Worm (Caenorhabditis elegans) whole organism, early embryonic: ENCODE measurements around the gene F18H3.4.

ENCODE experiments used
- B0310.2 ChIP-seq: sonication (generic microtip); optimal IDR thresholded peaks from 2 replicates; lab custom pipeline; 2016; ENCODE audit warnings: mild to moderate bottlenecking, missing genetic modification characterization, missing compliant biosample characterization
- F13C5.2 ChIP-seq: sonication (generic microtip); optimal IDR thresholded peaks from 2 replicates; lab custom pipeline; 2017; ENCODE audit warnings: mild to moderate bottlenecking, missing genetic modification characterization, inconsistent platforms, missing compliant biosample characterization
- aly-1 ChIP-seq: sonication (generic microtip); optimal IDR thresholded peaks from 2 replicates; lab custom pipeline; 2016; ENCODE audit warnings: missing genetic modification characterization, missing compliant biosample characterization
- ama-1 ChIP-seq: fragments of 150-350 bp; optimal IDR thresholded peaks from 2 replicates; lab custom pipeline; 2014
- ceh-13 ChIP-seq: fragments of 200-800 bp; sonication (Bioruptor generic); optimal IDR thresholded peaks from 2 replicates; lab custom pipeline; 2018; ENCODE audit warnings: mild to moderate bottlenecking, missing genetic modification characterization, missing compliant biosample characterization
- ceh-36 ChIP-seq: sonication (generic microtip); optimal IDR thresholded peaks from 2 replicates; lab custom pipeline; 2016; ENCODE audit warnings: missing genetic modification characterization, inconsistent platforms, missing compliant biosample characterization
- ets-7 ChIP-seq: sonication (generic microtip); optimal IDR thresholded peaks from 2 replicates; lab custom pipeline; 2016; ENCODE audit warnings: missing genotype, missing genetic modification characterization, missing compliant biosample characterization
- flt-1 ChIP-seq: fragments of 200-800 bp; sonication (Bioruptor generic); IDR thresholded peaks from 2 replicates; pipeline ENCODE4 v1.3.6; 2022; ENCODE audit warnings: missing genetic modification characterization, missing compliant biosample characterization
- hmbx-1 ChIP-seq: sonication (generic microtip); optimal IDR thresholded peaks from 2 replicates; lab custom pipeline; 2016; ENCODE audit warnings: mild to moderate bottlenecking, missing genetic modification characterization, missing compliant biosample characterization
- hmg-4 ChIP-seq: fragments of 200-800 bp; sonication (Bioruptor generic); optimal IDR thresholded peaks from 2 replicates; lab custom pipeline; 2018; ENCODE audit warnings: mild to moderate bottlenecking, missing genetic modification characterization, missing compliant biosample characterization
- hnd-1 ChIP-seq: sonication (generic microtip); optimal IDR thresholded peaks from 2 replicates; lab custom pipeline; 2016; ENCODE audit warnings: missing genetic modification characterization, missing compliant biosample characterization
- pes-1 ChIP-seq: fragments of 200-800 bp; sonication (Bioruptor generic); IDR thresholded peaks from 2 replicates; pipeline ENCODE4 v1.3.6; 2022; ENCODE audit warnings: missing genetic modification reagents, missing genetic modification characterization, missing compliant biosample characterization
- scrt-1 ChIP-seq: fragments of 200-800 bp; sonication (Bioruptor generic); IDR thresholded peaks from 2 replicates; pipeline ENCODE4 v1.3.6; 2022; ENCODE audit warnings: missing genetic modification characterization, missing compliant biosample characterization
- sea-1 ChIP-seq: fragments of 200-800 bp; sonication (Bioruptor generic); conservative IDR thresholded peaks from 2 replicates; pipeline ENCODE4 v1.3.6; 2022; ENCODE audit warnings: missing genetic modification characterization, missing compliant biosample characterization
- tbx-11 ChIP-seq: fragments of 200-800 bp; sonication (Bioruptor generic); IDR thresholded peaks from 2 replicates; pipeline ENCODE4 v1.3.6; 2022; ENCODE audit warnings: missing genetic modification characterization, missing compliant biosample characterization
- tbx-37 ChIP-seq: fragments of 200-800 bp; sonication (Bioruptor generic); conservative IDR thresholded peaks from 2 replicates; pipeline ENCODE4 v1.3.6; 2022; ENCODE audit warnings: missing genetic modification reagents, missing genetic modification characterization, missing compliant biosample characterization
- tra-4 ChIP-seq: sonication (generic microtip); optimal IDR thresholded peaks from 2 replicates; lab custom pipeline; 2017; ENCODE audit warnings: missing genetic modification characterization, missing compliant biosample characterization

Gene F18H3.4

DNA sequence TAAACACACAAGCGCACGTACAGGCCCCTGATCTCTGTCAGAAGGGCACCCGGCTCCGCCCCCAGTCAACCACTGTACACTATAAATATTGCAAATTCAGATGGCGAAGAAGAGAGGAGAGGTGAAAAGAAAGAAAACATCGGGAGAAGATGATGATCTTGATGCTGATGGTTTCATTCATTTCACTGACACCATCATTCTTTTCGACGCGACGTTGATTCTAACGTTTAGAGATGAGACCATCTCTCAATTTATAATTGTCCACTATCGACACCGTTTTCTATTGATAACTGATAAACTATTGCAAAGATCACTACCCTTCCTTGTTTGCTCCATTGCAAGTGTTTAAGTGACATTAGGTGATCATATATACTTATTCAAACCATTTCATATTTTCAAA, 12.4 kb downstream of the F18H3.4 start:
- TF ChIP-seq B0310.2 (tag; lab: Kevin White, UChicago) (no peak), tra-4 (no peak), flt-1 (GFP tag; lab: Robert Waterston, UW) (no peak), aly-1 (tag; lab: Kevin White, UChicago) (no peak), scrt-1 (no peak), tbx-37 (GFP tag; lab: Robert Waterston, UW) (no peak), ceh-13 (GFP tag; lab: Kevin White, UChicago) (no peak), hmg-4 (GFP tag; lab: Kevin White, UChicago) (no peak), ets-7 (no peak), tbx-11 (no peak), ama-1 (no peak), sea-1 (GFP tag; lab: Robert Waterston, UW) (no peak), hmbx-1 (tag; lab: Kevin White, UChicago) (no peak), pes-1 (GFP tag; lab: Robert Waterston, UW) (no peak), hnd-1 (tag; lab: Kevin White, UChicago) (no peak), F13C5.2 (no peak)

DNA sequence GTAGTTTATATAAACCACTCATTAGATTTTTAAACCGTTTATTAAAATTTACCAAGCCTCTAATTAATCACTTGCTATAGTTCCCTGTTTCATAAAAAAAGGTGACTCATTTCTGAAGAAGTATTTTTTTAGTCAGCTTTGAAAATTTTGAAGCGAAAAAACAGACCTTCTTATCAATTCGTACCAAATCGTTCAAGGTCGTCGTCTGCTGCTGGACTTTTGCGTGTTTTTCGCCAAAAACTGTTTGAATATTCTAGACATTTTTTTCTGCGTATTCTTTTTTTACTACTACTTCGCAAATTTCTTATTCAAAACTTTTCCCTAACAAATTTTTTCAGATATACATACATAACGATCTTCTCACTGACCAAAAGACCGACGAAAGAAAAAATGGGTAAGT, 13.3 kb downstream of the F18H3.4 start, which contains the start of gene cah-4:
cah-4 (plus strand) TSS at position 339 of the 400 bp plus-strand sequence.
- TF ChIP-seq F13C5.2: no peak
- TF ChIP-seq scrt-1: no peak
- TF ChIP-seq ama-1: no peak
- TF ChIP-seq aly-1 (tag; lab: Kevin White, UChicago): no peak
- no peak for TF ChIP-seq ceh-36 (tag; lab: Kevin White, UChicago)
- no peak for TF ChIP-seq hmbx-1 (tag; lab: Kevin White, UChicago)
- TF ChIP-seq flt-1 (GFP tag; lab: Robert Waterston, UW): no peak
- no peak for TF ChIP-seq B0310.2 (tag; lab: Kevin White, UChicago)
- TF ChIP-seq ets-7: no peak
- no peak for TF ChIP-seq hnd-1 (tag; lab: Kevin White, UChicago)
- no peak for TF ChIP-seq hmg-4 (GFP tag; lab: Kevin White, UChicago)
- TF ChIP-seq tbx-37 (GFP tag; lab: Robert Waterston, UW): no peak
- no peak for TF ChIP-seq ceh-13 (GFP tag; lab: Kevin White, UChicago)
- TF ChIP-seq tbx-11: no peak
- no peak for TF ChIP-seq sea-1 (GFP tag; lab: Robert Waterston, UW)

DNA sequence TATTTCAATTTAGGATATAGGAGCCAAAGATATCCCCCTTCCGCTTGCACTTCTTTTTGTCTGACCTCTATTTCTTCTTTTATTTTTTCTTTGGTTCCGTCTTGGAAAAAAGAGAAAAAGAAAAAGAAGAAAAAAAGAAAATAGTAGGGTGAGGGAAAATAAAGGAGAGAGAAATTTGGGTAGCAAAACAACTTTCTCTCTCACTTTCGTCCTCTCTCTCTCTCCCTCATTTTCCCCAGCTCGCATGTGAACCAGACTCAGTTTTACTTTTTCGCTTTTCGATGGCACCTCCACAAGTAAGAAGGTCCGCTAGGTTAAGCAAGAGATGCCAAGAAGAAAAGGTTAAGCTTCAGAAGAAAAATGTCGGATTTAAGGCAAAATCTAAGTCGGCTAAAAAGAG, 13.9 kb downstream of the F18H3.4 start:
- TF ChIP-seq ets-7 (no peak), tbx-37 (GFP tag; lab: Robert Waterston, UW) (no peak), pes-1 (GFP tag; lab: Robert Waterston, UW) (no peak), tbx-11 (no peak), ceh-13 (GFP tag; lab: Kevin White, UChicago) (no peak)

DNA sequence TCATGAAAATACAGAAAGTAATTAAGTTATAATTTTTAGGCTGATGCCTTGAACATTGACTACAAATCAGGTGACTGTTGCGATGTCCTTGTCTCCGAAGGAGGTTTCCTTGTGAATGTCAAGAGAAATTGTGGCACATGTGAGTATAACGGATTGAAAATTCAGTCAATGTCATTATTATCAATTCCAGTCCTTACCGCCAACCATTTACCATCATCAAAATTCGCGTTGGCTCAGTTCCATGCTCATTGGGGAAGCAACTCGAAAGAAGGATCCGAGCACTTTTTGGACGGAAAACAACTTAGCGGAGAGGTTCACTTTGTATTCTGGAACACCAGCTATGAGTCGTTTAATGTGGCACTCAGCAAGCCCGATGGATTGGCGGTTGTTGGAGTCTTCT, 14.5 kb downstream of the F18H3.4 start:
- no peak for TF ChIP-seq ets-7
- no peak for TF ChIP-seq tbx-11
- no peak for TF ChIP-seq B0310.2 (tag; lab: Kevin White, UChicago)
- TF ChIP-seq tra-4: no peak
- TF ChIP-seq sea-1 (GFP tag; lab: Robert Waterston, UW): no peak
- no peak for TF ChIP-seq aly-1 (tag; lab: Kevin White, UChicago)
- TF ChIP-seq hmg-4 (GFP tag; lab: Kevin White, UChicago): no peak
- no peak for TF ChIP-seq F13C5.2
- TF ChIP-seq pes-1 (GFP tag; lab: Robert Waterston, UW): no peak
- no peak for TF ChIP-seq ama-1
- no peak for TF ChIP-seq scrt-1

DNA sequence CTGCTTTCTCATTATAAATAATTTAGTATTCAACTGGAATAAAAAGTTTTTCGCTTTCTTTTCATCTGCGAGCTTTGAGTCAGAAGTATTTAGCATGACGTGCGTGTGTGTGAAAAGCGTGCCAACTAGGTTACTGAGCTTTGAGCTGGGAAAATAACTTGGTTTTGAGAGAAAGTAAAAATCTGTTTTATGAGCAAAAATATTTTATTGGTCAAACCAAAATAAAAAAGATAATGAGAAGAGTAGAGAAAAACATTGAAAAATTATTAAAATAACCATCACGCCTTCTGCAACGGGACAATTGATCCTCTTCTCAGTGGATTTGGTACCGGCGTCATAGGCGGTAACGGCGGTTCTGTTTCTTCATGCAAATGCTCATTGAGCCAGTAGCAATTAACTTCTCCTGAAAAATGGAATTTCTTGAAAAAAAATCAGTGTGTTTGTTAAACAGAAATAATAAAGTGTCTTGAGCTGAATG, 15.7 kb downstream of the F18H3.4 start:
- no peak for TF ChIP-seq ceh-36 (tag; lab: Kevin White, UChicago)
- no peak for TF ChIP-seq tbx-37 (GFP tag; lab: Robert Waterston, UW)
- TF ChIP-seq scrt-1: no peak
- TF ChIP-seq ceh-13 (GFP tag; lab: Kevin White, UChicago): no peak
- TF ChIP-seq flt-1 (GFP tag; lab: Robert Waterston, UW): no peak

DNA sequence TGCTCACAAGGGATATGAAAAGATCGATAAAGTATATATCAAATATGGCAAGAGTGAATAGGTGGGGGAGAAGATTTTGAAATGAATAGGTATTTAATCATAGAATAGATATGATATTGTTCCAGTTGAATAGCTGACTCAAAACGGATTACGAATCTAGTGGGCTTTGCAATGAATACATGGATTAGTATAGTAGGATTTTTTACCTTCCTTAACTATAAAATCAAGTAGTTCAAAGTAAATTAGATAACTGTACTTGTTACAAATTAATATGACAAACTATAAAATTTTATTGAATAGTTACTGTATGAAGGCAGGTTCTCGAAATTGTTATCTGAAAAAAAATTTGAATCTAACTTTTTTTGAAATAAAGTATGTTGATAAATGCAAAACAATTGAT, 22.0 kb downstream of the F18H3.4 start, which contains the start of gene odr-1:
odr-1 (minus strand) TSS at position 101 of the 400 bp plus-strand sequence.
- no peak for TF ChIP-seq sea-1 (GFP tag; lab: Robert Waterston, UW)
- TF ChIP-seq B0310.2 (tag; lab: Kevin White, UChicago): no peak
- TF ChIP-seq aly-1 (tag; lab: Kevin White, UChicago): no peak

DNA sequence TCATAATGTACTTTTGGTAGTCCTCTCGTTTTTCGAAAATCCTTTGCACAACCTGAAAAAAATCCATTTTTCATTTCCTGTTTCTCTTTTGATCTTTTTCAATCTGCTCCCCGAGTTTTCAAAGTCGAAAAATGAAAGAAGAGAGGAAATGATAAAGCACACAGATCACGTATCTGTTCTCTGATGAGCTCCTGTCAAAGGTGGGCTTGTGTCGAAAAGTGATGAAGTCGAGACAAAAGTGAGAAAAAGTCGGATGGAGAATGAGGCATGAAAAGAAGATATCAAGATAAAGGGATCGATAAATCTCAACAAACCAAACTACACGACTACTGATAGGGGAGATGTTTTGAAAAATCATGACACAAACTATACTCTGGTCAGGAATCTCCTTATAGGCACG, 26.2 kb downstream of the F18H3.4 start:
- no peak for TF ChIP-seq B0310.2 (tag; lab: Kevin White, UChicago)
- no peak for TF ChIP-seq tbx-37 (GFP tag; lab: Robert Waterston, UW)

DNA sequence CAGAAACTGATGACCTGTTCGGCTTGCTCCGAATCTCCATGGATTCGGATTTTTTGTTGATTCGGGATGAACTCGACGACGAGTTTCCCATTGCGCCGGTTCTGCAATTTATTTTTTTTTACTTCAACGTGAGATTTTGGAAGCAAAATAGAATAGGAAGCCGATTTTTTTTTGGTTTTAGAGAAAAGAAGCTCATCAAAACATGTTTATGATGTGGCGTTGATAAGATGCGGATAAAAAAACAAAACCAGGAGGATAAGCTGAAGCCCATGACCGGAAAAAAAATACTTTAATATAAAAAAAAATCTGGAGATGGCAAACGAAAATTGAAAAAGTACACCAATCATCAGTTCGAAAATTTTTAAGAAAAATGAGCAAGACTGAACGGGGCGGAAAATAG, 27.2 kb downstream of the F18H3.4 start, which contains the start of gene glb-20:
glb-20 (minus strand) TSS at position 101 of the 400 bp plus-strand sequence.
- TF ChIP-seq ceh-36 (tag; lab: Kevin White, UChicago) (no peak), flt-1 (GFP tag; lab: Robert Waterston, UW) (no peak), sea-1 (GFP tag; lab: Robert Waterston, UW) (no peak), hmbx-1 (tag; lab: Kevin White, UChicago) (no peak), pes-1 (GFP tag; lab: Robert Waterston, UW) (no peak), tbx-11 (no peak), hmg-4 (GFP tag; lab: Kevin White, UChicago) (no peak), aly-1 (tag; lab: Kevin White, UChicago) (no peak), F13C5.2 (no peak), tra-4 (no peak)
